4 fruit fly cellular contexts compared by ENCODE assay signal in the genomic region with DNA sequence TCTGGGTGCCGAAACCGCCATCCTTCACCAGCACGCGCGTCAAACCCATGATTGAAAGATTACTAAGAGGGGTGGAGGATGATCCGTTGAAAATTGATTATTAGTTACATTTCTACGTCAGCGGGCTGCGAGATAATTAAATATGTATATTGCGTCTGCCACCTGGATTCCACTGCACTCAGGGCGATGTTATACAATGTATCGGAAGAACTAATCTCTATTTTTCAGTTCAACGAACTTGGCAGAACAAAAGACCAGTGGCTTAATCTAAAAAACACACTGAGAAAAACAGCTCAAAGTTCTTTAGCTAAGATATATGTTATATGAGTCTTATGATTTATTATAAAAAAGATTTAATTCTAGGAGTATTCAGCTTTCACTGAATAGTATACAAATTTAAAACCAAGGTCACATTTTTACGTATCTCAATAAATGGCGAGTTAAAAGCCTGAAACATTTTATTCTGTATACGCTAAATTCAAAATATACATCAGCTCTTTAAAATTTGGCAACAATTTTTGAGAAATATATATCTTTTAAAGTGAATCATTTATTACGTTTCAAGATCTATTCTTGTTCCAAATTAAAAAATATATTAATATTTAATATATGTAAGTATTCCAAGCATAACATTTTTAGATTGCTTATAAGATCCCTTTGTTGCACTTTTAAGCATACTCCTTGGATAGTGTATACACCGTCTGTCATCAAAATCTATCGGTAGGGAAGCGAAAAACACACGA.
TF ChIP-seq lines count a peak whose summit lies in the region.

No protein-coding gene starts in this region.

TF ChIP-seq in whole organism, adult, 20 proteins besides CTCF, POLR2A, EP300 and RAD21 (continued from another document):
- no peak for TF ChIP-seq CG12768 (GFP tag; optimal IDR thresholded peaks at IDR 0.05; lab: Kevin White, UChicago)
- TF ChIP-seq CG14711 (tag; optimal IDR thresholded peaks at IDR 0.05; lab: Kevin White, UChicago) = peak; percentile 33
- no peak for TF ChIP-seq cnc (optimal IDR thresholded peaks at IDR 0.05; lab: Kevin White, UChicago)

TF ChIP-seq in whole organism, embryonic, 481 proteins besides CTCF, POLR2A, EP300 and RAD21 (continued from another document and continues in another):
- TF ChIP-seq CG17359 (tag; optimal IDR thresholded peaks at IDR 0.05; lab: Kevin White, UChicago) = no peak
- TF ChIP-seq pan (optimal IDR thresholded peaks at IDR 0.05; lab: Kevin White, UChicago) = no peak
- no peak for TF ChIP-seq pan (GFP tag; optimal IDR thresholded peaks at IDR 0.05 in 1 of 2, IDR thresholded peaks at IDR 0.05 in 1 of 2)
- TF ChIP-seq MESR4 (GFP tag; optimal IDR thresholded peaks at IDR 0.05; lab: Kevin White, UChicago) = no peak
- peak; percentile 10 for TF ChIP-seq HmgZ (tag; optimal IDR thresholded peaks at IDR 0.05; lab: Kevin White, UChicago)
- TF ChIP-seq CG3847 (GFP tag; IDR thresholded peaks at IDR 0.05; lab: Robert Waterston, UW) = 0 out of 2 replicates have a peak, but pooled peaks have one; percentile 14
- TF ChIP-seq CG7786 (GFP tag; optimal IDR thresholded peaks at IDR 0.05; lab: Kevin White, UChicago) = no peak
- no peak for TF ChIP-seq Camta (GFP tag; optimal IDR thresholded peaks at IDR 0.05; lab: Kevin White, UChicago)
- no peak for TF ChIP-seq ash1 (GFP tag; optimal IDR thresholded peaks at IDR 0.05; lab: Kevin White, UChicago)
- TF ChIP-seq E2f1 (GFP tag; IDR thresholded peaks at IDR 0.05; lab: Robert Waterston, UW) = peak; percentile 26; the same call in 1 of the 2 replicates
- TF ChIP-seq CG18599 (GFP tag; optimal IDR thresholded peaks at IDR 0.05; lab: Kevin White, UChicago) = peak; percentile 43
- no peak for TF ChIP-seq CG4707 (GFP tag; optimal IDR thresholded peaks at IDR 0.05; lab: Kevin White, UChicago)
- TF ChIP-seq CG10267 (tag; optimal IDR thresholded peaks at IDR 0.05; lab: Kevin White, UChicago) = peak; percentile 13
- no peak for TF ChIP-seq NC2β (GFP tag; optimal IDR thresholded peaks at IDR 0.05; lab: Kevin White, UChicago)
- no peak for TF ChIP-seq Hmx (GFP tag; optimal IDR thresholded peaks at IDR 0.05; lab: Kevin White, UChicago)
- TF ChIP-seq dmrt11E (tag; optimal IDR thresholded peaks at IDR 0.05; lab: Kevin White, UChicago) = no peak
- TF ChIP-seq tll (GFP tag; optimal IDR thresholded peaks at IDR 0.05; lab: Kevin White, UChicago) = no peak
- no peak for TF ChIP-seq CG12299 (tag; optimal IDR thresholded peaks at IDR 0.05; lab: Kevin White, UChicago)
- no peak for TF ChIP-seq NK7.1 (GFP tag; optimal IDR thresholded peaks at IDR 0.05; lab: Kevin White, UChicago)
- TF ChIP-seq CG8478 (optimal IDR thresholded peaks at IDR 0.05; lab: Kevin White, UChicago) = no peak
- no peak for TF ChIP-seq CG30431 (GFP tag; optimal IDR thresholded peaks at IDR 0.05; lab: Kevin White, UChicago)
- TF ChIP-seq Abd-B (GFP tag; optimal IDR thresholded peaks at IDR 0.05; lab: Kevin White, UChicago) = no peak
- TF ChIP-seq CG2875 (GFP tag; optimal IDR thresholded peaks at IDR 0.05; lab: Kevin White, UChicago) = no peak
- no peak for TF ChIP-seq CG7987 (GFP tag; optimal IDR thresholded peaks at IDR 0.05; lab: Kevin White, UChicago)
- no peak for TF ChIP-seq CG18619 (GFP tag; optimal IDR thresholded peaks at IDR 0.05; lab: Kevin White, UChicago)
- TF ChIP-seq CG9876 (GFP tag; optimal IDR thresholded peaks at IDR 0.05; lab: Kevin White, UChicago) = no peak
- no peak for TF ChIP-seq fu2 (GFP tag; optimal IDR thresholded peaks at IDR 0.05; lab: Kevin White, UChicago)
- no peak for TF ChIP-seq CG10654 (GFP tag; optimal IDR thresholded peaks at IDR 0.05; lab: Kevin White, UChicago)
- TF ChIP-seq Xbp1 (GFP tag; optimal IDR thresholded peaks at IDR 0.05; lab: Kevin White, UChicago) = no peak
- TF ChIP-seq pfk (GFP tag; optimal IDR thresholded peaks at IDR 0.05; lab: Kevin White, UChicago) = no peak
- TF ChIP-seq Mes4 (GFP tag; optimal IDR thresholded peaks at IDR 0.05; lab: Kevin White, UChicago) = no peak
- TF ChIP-seq CG11456 (GFP tag; IDR thresholded peaks at IDR 0.05; lab: Robert Waterston, UW) = no peak
- peak; percentile 10 for TF ChIP-seq CG17385 (GFP tag; optimal IDR thresholded peaks at IDR 0.05; lab: Kevin White, UChicago)
- TF ChIP-seq CG12071 (GFP tag; optimal IDR thresholded peaks at IDR 0.05; lab: Kevin White, UChicago) = no peak
- TF ChIP-seq zfh1 (GFP tag; IDR thresholded peaks at IDR 0.05; lab: Robert Waterston, UW) = no peak
- no peak for TF ChIP-seq schlank (tag; optimal IDR thresholded peaks at IDR 0.05; lab: Kevin White, UChicago)
- TF ChIP-seq CG9727 (GFP tag; optimal IDR thresholded peaks at IDR 0.05; lab: Kevin White, UChicago) = peak; percentile 51
- TF ChIP-seq CG4730 (GFP tag; IDR thresholded peaks at IDR 0.05; lab: Robert Waterston, UW) = no peak
- no peak for TF ChIP-seq CG1024 (GFP tag; IDR thresholded peaks at IDR 0.05; lab: Robert Waterston, UW)
- TF ChIP-seq ara (GFP tag; IDR thresholded peaks at IDR 0.05; lab: Robert Waterston, UW) = no peak
- TF ChIP-seq sd (tag; optimal IDR thresholded peaks at IDR 0.05; lab: Kevin White, UChicago) = no peak
- TF ChIP-seq ATbp (GFP tag; optimal IDR thresholded peaks at IDR 0.05; lab: Kevin White, UChicago) = no peak

TF ChIP-seq in whole organism, prepupa, 60 proteins besides CTCF, POLR2A, EP300 and RAD21 (continued from another document):
- TF ChIP-seq esn (GFP tag; optimal IDR thresholded peaks at IDR 0.05; lab: Kevin White, UChicago) (peak; percentile 35), cyc (GFP tag; optimal IDR thresholded peaks at IDR 0.05; lab: Kevin White, UChicago) (no peak), CG16779 (tag; optimal IDR thresholded peaks at IDR 0.05; lab: Kevin White, UChicago) (no peak), svp (GFP tag; lab: Kevin White, UChicago) (no peak), CG10631 (GFP tag; optimal IDR thresholded peaks at IDR 0.05; lab: Kevin White, UChicago) (no peak), Ets96B (tag; optimal IDR thresholded peaks at IDR 0.05; lab: Kevin White, UChicago) (no peak), Sox15 (GFP tag; optimal IDR thresholded peaks at IDR 0.05; lab: Kevin White, UChicago) (no peak), salr (GFP tag; optimal IDR thresholded peaks at IDR 0.05; lab: Kevin White, UChicago) (no peak), ss (GFP tag; optimal IDR thresholded peaks at IDR 0.05; lab: Kevin White, UChicago) (no peak), CG15336 (GFP tag; IDR thresholded peaks at IDR 0.05; lab: Robert Waterston, UW) (no peak), CG8632 (GFP tag; optimal IDR thresholded peaks at IDR 0.05; lab: Kevin White, UChicago) (no peak), Hr39 (GFP tag; optimal IDR thresholded peaks at IDR 0.05; lab: Kevin White, UChicago) (no peak), net (GFP tag; optimal IDR thresholded peaks at IDR 0.05; lab: Kevin White, UChicago) (no peak), fd59A (GFP tag; optimal IDR thresholded peaks at IDR 0.05; lab: Kevin White, UChicago) (no peak), CG3032 (tag; optimal IDR thresholded peaks at IDR 0.05; lab: Kevin White, UChicago) (no peak), CG10669 (GFP tag; optimal IDR thresholded peaks at IDR 0.05; lab: Kevin White, UChicago) (no peak), CG11762 (GFP tag; optimal IDR thresholded peaks at IDR 0.05; lab: Kevin White, UChicago; ENCODE audit: insufficient read depth) (no peak), fkh (GFP tag; optimal IDR thresholded peaks at IDR 0.05; lab: Kevin White, UChicago) (no peak), topi (GFP tag; optimal IDR thresholded peaks at IDR 0.05; lab: Kevin White, UChicago) (no peak), Ets21C (GFP tag; optimal IDR thresholded peaks at IDR 0.05; lab: Kevin White, UChicago) (no peak), spab (GFP tag; optimal IDR thresholded peaks at IDR 0.05; lab: Kevin White, UChicago) (no peak), CG6163 (GFP tag; IDR thresholded peaks at IDR 0.05; lab: Robert Waterston, UW) (no peak), Met (GFP tag; optimal IDR thresholded peaks at IDR 0.05; lab: Kevin White, UChicago) (peak; percentile 17), CG11294 (GFP tag; IDR thresholded peaks at IDR 0.05; lab: Robert Waterston, UW) (no peak), CG3919 (GFP tag; optimal IDR thresholded peaks at IDR 0.05; lab: Kevin White, UChicago) (no peak), lz (GFP tag; optimal IDR thresholded peaks at IDR 0.05; lab: Kevin White, UChicago) (no peak)

TF ChIP-seq in whole organism, wandering third instar larva, 38 proteins besides CTCF, POLR2A, EP300 and RAD21 (continued from another document):
- peak; percentile 27 for TF ChIP-seq psq (GFP tag; optimal IDR thresholded peaks at IDR 0.05; lab: Kevin White, UChicago)
- no peak for TF ChIP-seq usp (GFP tag; optimal IDR thresholded peaks at IDR 0.05; lab: Kevin White, UChicago)
- no peak for TF ChIP-seq CG9705 (GFP tag; optimal IDR thresholded peaks at IDR 0.05; lab: Kevin White, UChicago)
- TF ChIP-seq foxo (GFP tag; optimal IDR thresholded peaks at IDR 0.05; lab: Kevin White, UChicago) = peak in 1 of 2 experiments; percentile 38
- no peak for TF ChIP-seq Vsx2 (GFP tag; optimal IDR thresholded peaks at IDR 0.05; lab: Kevin White, UChicago; ENCODE audit: partially characterized antibody)
